Worm (Caenorhabditis elegans): ENCODE data around the gene srp-2.

DNA sequence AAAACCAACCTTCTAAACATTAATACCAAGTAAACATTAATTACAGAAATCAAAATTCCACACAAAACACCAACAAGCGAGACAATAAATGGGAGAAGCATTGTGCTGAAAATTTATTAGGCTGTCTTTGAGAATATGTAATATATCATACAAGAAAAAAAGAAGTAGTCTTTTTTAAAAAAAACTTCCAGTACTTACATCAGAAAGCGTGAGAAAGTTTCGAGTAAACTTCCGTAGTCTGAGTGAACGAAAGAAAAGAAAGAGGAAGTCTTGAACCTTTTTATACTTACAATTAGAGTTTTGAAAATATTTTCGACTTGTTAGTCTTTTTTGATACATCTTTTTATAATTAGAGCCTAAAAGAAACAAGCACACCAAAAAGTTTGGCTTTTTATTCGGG lies 42.7 kb upstream of the srp-2 start, which contains the start of gene srbc-40:
- no peak for TF ChIP-seq fos-1 (tag; optimal IDR thresholded peaks at IDR 0.05)
- TF ChIP-seq nhr-237 (tag; optimal IDR thresholded peaks at IDR 0.05), result no peak
- TF ChIP-seq egl-27 (tag; optimal IDR thresholded peaks at IDR 0.05), result no peak
- TF ChIP-seq aly-2 (tag; optimal IDR thresholded peaks at IDR 0.05), result no peak
- no peak for TF ChIP-seq R02D3.7 (tag; optimal IDR thresholded peaks at IDR 0.05)
- TF ChIP-seq pha-4 (tag; optimal IDR thresholded peaks at IDR 0.05), result no peak
- no peak for TF ChIP-seq nhr-12 (tag; optimal IDR thresholded peaks at IDR 0.05)
- no peak for TF ChIP-seq jun-1 (tag; optimal IDR thresholded peaks at IDR 0.05)
- no peak for TF ChIP-seq ama-1 (optimal IDR thresholded peaks at IDR 0.05)
- no peak for TF ChIP-seq elt-2 (tag; optimal IDR thresholded peaks at IDR 0.05)
